Worm (Caenorhabditis elegans): ENCODE results near the gene F10G2.2.

The F10G2.2 gene

DNA sequence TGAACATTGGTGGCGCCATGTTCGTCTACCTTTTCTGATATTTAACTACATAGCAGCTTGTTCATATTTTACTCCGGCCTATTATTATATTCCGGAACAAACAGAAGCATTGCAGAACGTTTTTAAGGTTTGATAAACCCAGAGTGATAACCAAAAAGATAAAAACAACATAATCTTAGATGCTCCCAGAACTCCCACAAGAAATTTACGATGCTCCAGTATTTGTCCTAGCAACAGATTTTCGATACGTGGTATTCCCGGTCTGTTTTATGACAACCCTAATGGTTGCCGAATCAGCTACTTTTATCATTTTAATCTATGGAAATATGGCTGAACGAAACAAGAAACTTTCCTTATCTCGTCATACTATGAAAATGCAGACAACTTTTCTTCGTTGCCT is 22.6 kb downstream of the F10G2.2 start:
- TF ChIP-seq unc-55 (GFP tag; optimal IDR thresholded peaks at IDR 0.05) (no peak), madf-2 (tag; optimal IDR thresholded peaks at IDR 0.05) (no peak), unc-86 (tag; optimal IDR thresholded peaks at IDR 0.05) (no peak), C08G9.2 (tag; optimal IDR thresholded peaks at IDR 0.05) (no peak), tbx-2 (tag; optimal IDR thresholded peaks at IDR 0.05) (no peak), Y22D7AL.16 (tag; optimal IDR thresholded peaks at IDR 0.05) (no peak), T23F11.4 (GFP tag; optimal IDR thresholded peaks at IDR 0.05) (no peak), elt-4 (tag; optimal IDR thresholded peaks at IDR 0.05) (no peak), ceh-24 (tag; optimal IDR thresholded peaks at IDR 0.05) (no peak), lim-6 (tag; optimal IDR thresholded peaks at IDR 0.05) (no peak), fkh-10 (GFP tag; optimal IDR thresholded peaks at IDR 0.05) (no peak), hlh-15 (tag; optimal IDR thresholded peaks at IDR 0.05) (no peak), tbx-7 (tag; optimal IDR thresholded peaks at IDR 0.05) (no peak), fkh-6 (tag; optimal IDR thresholded peaks at IDR 0.05) (no peak), odd-2 (tag; optimal IDR thresholded peaks at IDR 0.05) (no peak)

DNA sequence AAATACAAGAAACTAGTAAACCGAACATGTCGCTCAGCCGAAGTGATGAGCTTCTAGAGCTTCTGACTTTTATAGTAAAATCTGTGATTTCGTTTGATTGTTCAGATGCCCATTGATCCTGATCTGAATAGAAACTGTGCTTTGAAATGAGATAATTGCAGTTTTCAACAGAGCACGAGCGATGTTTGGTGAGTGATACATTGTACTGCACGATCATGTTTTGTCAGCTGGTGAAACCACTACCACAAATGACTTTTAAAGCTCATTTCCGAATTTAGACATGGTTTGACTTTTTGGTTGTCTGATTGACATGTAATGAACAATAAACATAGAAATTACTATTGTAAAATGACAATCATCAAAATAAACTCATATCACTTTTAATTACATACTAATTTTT is 24.5 kb downstream of the F10G2.2 start, which contains the start of gene tag-293:
Gene tag-293, minus strand, starts transcription at position 101 of the 400 bp plus-strand sequence.
- TF ChIP-seq ceh-22 (tag; optimal IDR thresholded peaks at IDR 0.05), result no peak
- TF ChIP-seq ceh-6 (GFP tag; optimal IDR thresholded peaks at IDR 0.05), result no peak
- TF ChIP-seq hlh-30 (tag; optimal IDR thresholded peaks at IDR 0.05; ENCODE audit: insufficient read depth), result no peak
- TF ChIP-seq ceh-18 (tag; optimal IDR thresholded peaks at IDR 0.05), result no peak
- TF ChIP-seq nhr-11 (tag; optimal IDR thresholded peaks at IDR 0.05), result no peak
- no peak for TF ChIP-seq npax-4 (tag; optimal IDR thresholded peaks at IDR 0.05)
- no peak for TF ChIP-seq hlh-13 (GFP tag; optimal IDR thresholded peaks at IDR 0.05)
- TF ChIP-seq unc-55 (GFP tag; optimal IDR thresholded peaks at IDR 0.05), result no peak
- no peak for TF ChIP-seq dve-1 (tag; optimal IDR thresholded peaks at IDR 0.05)
- no peak for TF ChIP-seq ceh-2 (tag; optimal IDR thresholded peaks at IDR 0.05)
- TF ChIP-seq fax-1 (tag; optimal IDR thresholded peaks at IDR 0.05), result no peak
- TF ChIP-seq ceh-31 (tag; optimal IDR thresholded peaks at IDR 0.05), result no peak
- TF ChIP-seq unc-86 (tag; optimal IDR thresholded peaks at IDR 0.05), result no peak
- no peak for TF ChIP-seq pax-1 (tag; optimal IDR thresholded peaks at IDR 0.05)
- TF ChIP-seq ahr-1 (tag; optimal IDR thresholded peaks at IDR 0.05), result no peak
- TF ChIP-seq dmd-4 (tag; optimal IDR thresholded peaks at IDR 0.05; ENCODE audit: borderline replicate concordance), result no peak
- TF ChIP-seq ceh-9 (tag; optimal IDR thresholded peaks at IDR 0.05), result no peak
- TF ChIP-seq hlh-6 (tag; optimal IDR thresholded peaks at IDR 0.05), result no peak

DNA sequence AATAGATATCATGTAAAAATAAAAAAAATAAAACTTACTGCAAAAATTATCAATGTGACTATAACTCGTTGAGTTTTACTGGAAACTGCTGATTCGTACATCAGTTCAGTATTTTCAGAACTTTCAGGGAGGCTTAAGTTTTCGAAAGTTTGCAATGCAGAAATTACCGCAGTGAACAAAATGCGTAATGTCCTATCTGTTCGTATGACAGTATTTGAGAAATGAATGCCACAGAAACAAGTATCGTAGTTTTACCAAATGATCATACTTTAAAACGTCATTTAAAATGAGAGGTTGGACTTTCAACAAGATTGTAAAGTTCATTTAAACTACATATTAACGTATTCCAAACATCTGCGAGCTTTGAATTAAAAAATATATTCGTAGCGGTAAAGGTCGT is 25.7 kb downstream of the F10G2.2 start, which contains the start of gene C03G6.21:
Gene C03G6.21, minus strand, starts transcription at position 101 of the 400 bp plus-strand sequence.
- TF ChIP-seq ceh-34 (tag; optimal IDR thresholded peaks at IDR 0.05) (no peak), mec-3 (tag; optimal IDR thresholded peaks at IDR 0.05; ENCODE audit: borderline replicate concordance) (no peak), rnt-1 (tag; optimal IDR thresholded peaks at IDR 0.05) (no peak), dve-1 (tag; optimal IDR thresholded peaks at IDR 0.05) (no peak), fax-1 (tag; optimal IDR thresholded peaks at IDR 0.05) (no peak), K02D7.2 (tag; optimal IDR thresholded peaks at IDR 0.05) (no peak), ttx-3 (tag; optimal IDR thresholded peaks at IDR 0.05) (no peak)

DNA sequence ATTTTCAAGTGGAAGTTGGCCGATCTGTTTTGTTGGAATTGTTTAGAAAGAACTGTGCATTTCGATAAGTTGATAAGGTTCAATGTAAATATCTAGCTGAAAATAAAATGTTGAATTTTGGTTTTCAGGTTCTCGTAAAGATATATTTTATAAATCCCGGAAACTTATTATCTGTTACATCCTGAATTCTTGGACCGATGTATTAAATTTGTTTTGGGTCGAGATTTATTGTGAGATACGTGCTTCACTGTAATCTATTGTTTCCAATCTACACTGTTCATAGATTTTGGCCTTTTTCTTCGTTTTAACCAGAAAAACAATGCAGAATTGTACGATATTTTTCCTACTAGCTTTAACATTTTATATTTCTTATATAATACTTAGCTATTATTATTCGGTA is 26.2 kb downstream of the F10G2.2 start, which contains the start of gene C03G6.6:
Gene C03G6.6, plus strand, starts transcription at position 301 of the 400 bp plus-strand sequence.
- no peak for TF ChIP-seq ceh-6 (GFP tag; optimal IDR thresholded peaks at IDR 0.05)
- TF ChIP-seq ceh-45 (GFP tag; IDR thresholded peaks at IDR 0.05), result no peak
- no peak for TF ChIP-seq unc-42 (tag; optimal IDR thresholded peaks at IDR 0.05)
- no peak for TF ChIP-seq che-1 (tag; optimal IDR thresholded peaks at IDR 0.05)
- no peak for TF ChIP-seq pha-2 (tag; optimal IDR thresholded peaks at IDR 0.05)
- TF ChIP-seq Y22D7AL.16 (tag; optimal IDR thresholded peaks at IDR 0.05), result no peak
- TF ChIP-seq ceh-22 (tag; optimal IDR thresholded peaks at IDR 0.05), result no peak
- no peak for TF ChIP-seq sdc-2 (tag; optimal IDR thresholded peaks at IDR 0.05)
- no peak for TF ChIP-seq dve-1 (tag; optimal IDR thresholded peaks at IDR 0.05)
- TF ChIP-seq hlh-30 (tag; optimal IDR thresholded peaks at IDR 0.05; ENCODE audit: insufficient read depth), result no peak
- TF ChIP-seq ceh-24 (tag; optimal IDR thresholded peaks at IDR 0.05), result no peak
- no peak for TF ChIP-seq nhr-232 (tag; optimal IDR thresholded peaks at IDR 0.05)
- no peak for TF ChIP-seq pax-1 (tag; optimal IDR thresholded peaks at IDR 0.05)
- no peak for TF ChIP-seq ceh-31 (tag; optimal IDR thresholded peaks at IDR 0.05)

All from whole organism, late embryonic.